Worm (Caenorhabditis elegans): Measurements from ENCODE around the gene zipt-13.

The zipt-13 gene

ce11 chrX:10240939-10241338, 4.2 kb upstream of the zipt-13 start, which contains the start of gene str-74:
TSS of gene str-74 (minus strand) at chrX:10241039.
- no peak for TF ChIP-seq lin-54 (GFP tag; optimal IDR thresholded peaks at IDR 0.05)

DNA sequence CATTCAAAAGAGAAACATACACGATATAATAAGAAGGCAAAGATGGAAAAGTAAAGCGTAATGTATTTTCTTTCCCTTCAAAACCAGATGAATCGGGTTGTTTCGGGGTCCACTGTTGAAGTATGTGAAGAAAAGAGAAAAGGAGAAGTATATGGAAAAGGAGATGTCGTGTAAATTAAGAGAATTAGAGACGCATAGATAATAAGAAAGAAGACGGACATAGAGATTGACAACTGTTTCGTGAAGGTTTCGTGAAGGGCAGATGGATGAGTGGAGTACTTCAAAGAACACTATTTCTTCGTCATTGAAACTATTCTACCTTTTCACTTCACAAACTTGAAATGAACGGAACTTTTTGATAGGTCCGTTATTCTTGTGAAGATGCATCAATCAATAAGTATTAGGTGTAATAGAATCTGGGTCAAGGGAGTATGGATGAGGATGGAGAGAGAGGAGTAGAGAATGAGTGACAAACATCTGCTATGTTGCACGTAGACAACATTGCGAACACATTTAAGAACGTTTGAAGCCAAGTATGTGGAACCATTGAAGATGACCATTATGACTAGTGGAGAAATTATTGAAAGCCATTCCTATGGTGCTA, 1.5 kb upstream of the zipt-13 start:
- TF ChIP-seq pha-4 (tag; optimal IDR thresholded peaks at IDR 0.05), result no peak
- TF ChIP-seq B0336.3 (GFP tag; IDR thresholded peaks at IDR 0.05), result no peak
- no peak for TF ChIP-seq nfya-2 (GFP tag; IDR thresholded peaks at IDR 0.05)
- no peak for TF ChIP-seq atf-7 (tag; optimal IDR thresholded peaks at IDR 0.05)
- no peak for TF ChIP-seq unc-62 (GFP tag; optimal IDR thresholded peaks at IDR 0.05)
- TF ChIP-seq F23B12.7 (tag; optimal IDR thresholded peaks at IDR 0.05; ENCODE audit: insufficient read depth), result no peak
- TF ChIP-seq F39B2.1 (GFP tag; IDR thresholded peaks at IDR 0.05), result no peak
- TF ChIP-seq die-1 (tag; optimal IDR thresholded peaks at IDR 0.05), result no peak
- no peak for TF ChIP-seq ceh-27 (GFP tag; optimal IDR thresholded peaks at IDR 0.05)
- TF ChIP-seq D2030.7 (GFP tag; IDR thresholded peaks at IDR 0.05), result no peak
- TF ChIP-seq snpc-1.3 (tag; optimal IDR thresholded peaks at IDR 0.05; ENCODE audit: insufficient read depth), result no peak
- no peak for TF ChIP-seq hrde-1 (tag; optimal IDR thresholded peaks at IDR 0.05; ENCODE audit: borderline replicate concordance)
- no peak for TF ChIP-seq ztf-22 (GFP tag; optimal IDR thresholded peaks at IDR 0.05)
- no peak for TF ChIP-seq ekl-4 (GFP tag; IDR thresholded peaks at IDR 0.05)
- TF ChIP-seq bed-1 (GFP tag; IDR thresholded peaks at IDR 0.05), result no peak
- TF ChIP-seq F49E8.2 (tag; optimal IDR thresholded peaks at IDR 0.05; ENCODE audit: insufficient read depth), result no peak
- TF ChIP-seq zim-3 (tag; optimal IDR thresholded peaks at IDR 0.05), result no peak
- TF ChIP-seq pbrm-1 (GFP tag; IDR thresholded peaks at IDR 0.05), result no peak
- TF ChIP-seq sdz-38 (tag; optimal IDR thresholded peaks at IDR 0.05), result no peak
- TF ChIP-seq aptf-2 (GFP tag; conservative IDR thresholded peaks at IDR 0.05), result no peak

DNA sequence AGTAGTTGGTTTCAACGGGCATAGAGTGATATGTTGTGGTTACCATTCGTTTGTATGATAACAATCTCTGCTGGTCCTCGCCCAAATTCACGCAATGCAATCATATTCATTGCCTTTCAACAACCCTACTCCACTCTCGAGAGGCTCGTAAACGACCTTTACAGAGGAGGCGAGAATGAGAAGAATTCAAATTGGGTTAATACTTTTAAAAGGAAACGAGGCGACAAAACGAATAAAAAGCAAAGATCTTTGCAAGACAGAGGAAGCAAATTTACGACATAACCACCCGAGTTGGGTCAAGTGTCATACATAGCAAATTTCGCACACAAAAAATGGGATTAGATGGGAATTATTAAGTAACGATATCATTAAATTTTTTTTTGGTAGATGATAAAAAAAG, 4.3 kb downstream of the zipt-13 start:
- TF ChIP-seq F10E7.11 (tag; optimal IDR thresholded peaks at IDR 0.05) (no peak), mcd-1 (GFP tag; IDR thresholded peaks at IDR 0.05) (no peak), lin-54 (GFP tag; optimal IDR thresholded peaks at IDR 0.05) (no peak), akir-1 (GFP tag; optimal IDR thresholded peaks at IDR 0.05) (no peak), let-607 (tag; optimal IDR thresholded peaks at IDR 0.05) (no peak)

DNA sequence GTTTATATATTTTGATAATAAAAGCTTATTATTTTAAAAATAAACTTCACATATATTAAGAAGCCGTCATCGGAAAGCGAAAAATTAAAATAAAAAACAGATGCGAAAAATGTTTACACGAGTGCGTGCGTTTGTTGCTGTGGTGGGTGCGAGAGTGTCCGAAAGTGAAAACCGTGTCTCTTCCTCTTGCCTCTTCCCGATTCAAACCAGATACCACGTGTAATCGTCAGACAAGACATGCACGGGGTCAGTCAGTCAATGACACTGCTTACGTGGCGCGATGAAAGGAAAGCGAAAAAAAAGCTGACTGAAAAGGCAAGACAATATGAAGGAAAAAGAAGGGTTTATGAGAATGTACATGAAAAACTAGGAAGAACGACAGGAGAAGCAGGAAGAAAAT, 5.9 kb downstream of the zipt-13 start:
- TF ChIP-seq mxl-1 (tag; optimal IDR thresholded peaks at IDR 0.05), result no peak
- TF ChIP-seq lin-40 (tag; optimal IDR thresholded peaks at IDR 0.05), result peak; percentile 16

DNA sequence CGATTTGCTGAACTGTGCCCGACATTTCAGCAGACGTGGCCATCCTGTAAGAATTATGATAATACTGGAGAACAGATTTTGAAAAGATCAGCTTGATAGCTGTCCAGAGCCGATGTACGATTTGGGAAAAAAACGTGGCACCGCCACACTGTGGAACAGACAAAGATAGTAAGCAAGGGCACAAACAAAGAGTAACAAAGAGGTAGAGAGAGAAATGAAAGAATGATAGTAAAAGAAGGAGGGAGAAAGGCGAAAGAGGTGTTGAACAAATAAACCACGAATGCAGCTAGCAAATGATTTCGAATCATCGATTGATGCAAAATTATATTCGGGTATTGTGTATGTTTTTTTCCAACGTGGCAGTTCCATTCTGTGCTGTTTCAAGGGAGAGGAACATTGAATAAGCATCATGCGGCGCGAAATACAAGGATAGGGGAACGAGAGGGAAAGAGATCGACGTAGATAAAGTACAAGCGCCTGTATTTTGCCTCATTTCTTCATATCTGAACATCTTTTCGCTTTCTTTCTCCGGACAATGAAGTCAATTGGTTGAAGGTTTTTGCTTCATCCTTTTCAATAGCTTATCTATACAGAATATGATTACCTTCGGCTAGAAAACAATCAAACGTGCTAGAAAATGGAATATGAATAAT, 8.5 kb downstream of the zipt-13 start, which contains the start of gene C14H10.3:
Gene C14H10.3 (minus strand): TSS at position 44 of the 653 bp plus-strand sequence.
- peak; percentile 26 for TF ChIP-seq nhr-80 (tag; optimal IDR thresholded peaks at IDR 0.05)
- TF ChIP-seq B0019.2 (GFP tag; conservative IDR thresholded peaks at IDR 0.05), result no peak

Data from whole organism, young adult.